Fruit fly (Drosophila melanogaster): ENCODE measurements around the gene CG9213.

CG9213 gene

DNA sequence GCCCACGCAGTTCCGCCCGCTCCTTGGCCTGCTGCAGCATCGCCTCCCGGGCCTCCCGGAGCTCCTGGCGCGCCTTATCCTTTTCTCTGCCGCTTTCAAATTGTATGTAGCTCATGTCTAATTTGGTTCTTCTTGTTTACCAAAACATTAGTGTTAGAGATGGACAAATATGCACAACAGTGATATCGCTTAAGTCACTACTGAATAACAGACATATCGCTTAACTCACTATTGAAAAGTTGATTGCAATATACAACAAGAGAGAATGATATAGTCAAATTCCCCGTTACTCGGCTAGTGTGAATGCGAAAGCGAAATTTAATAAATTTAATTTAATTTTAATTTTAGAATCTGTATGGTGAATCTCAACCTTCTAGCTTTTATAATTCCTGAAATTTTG, at the start of gene CG9213:
CG9213 (minus strand) TSS at position 152 of the 400 bp plus-strand sequence.
- no peak for TF ChIP-seq Mio (GFP tag; optimal IDR thresholded peaks at IDR 0.05)
- TF ChIP-seq woc (GFP tag; optimal IDR thresholded peaks at IDR 0.05): peak; percentile 30
- peak; percentile 41 for TF ChIP-seq Hr83 (GFP tag; optimal IDR thresholded peaks at IDR 0.05; ENCODE audit: poor library complexity, severe bottlenecking)
- TF ChIP-seq jim (GFP tag; optimal IDR thresholded peaks at IDR 0.05): no peak
- TF ChIP-seq Rel (GFP tag; optimal IDR thresholded peaks at IDR 0.05): no peak
- TF ChIP-seq Rel (tag; optimal IDR thresholded peaks at IDR 0.05): peak; percentile 49

DNA sequence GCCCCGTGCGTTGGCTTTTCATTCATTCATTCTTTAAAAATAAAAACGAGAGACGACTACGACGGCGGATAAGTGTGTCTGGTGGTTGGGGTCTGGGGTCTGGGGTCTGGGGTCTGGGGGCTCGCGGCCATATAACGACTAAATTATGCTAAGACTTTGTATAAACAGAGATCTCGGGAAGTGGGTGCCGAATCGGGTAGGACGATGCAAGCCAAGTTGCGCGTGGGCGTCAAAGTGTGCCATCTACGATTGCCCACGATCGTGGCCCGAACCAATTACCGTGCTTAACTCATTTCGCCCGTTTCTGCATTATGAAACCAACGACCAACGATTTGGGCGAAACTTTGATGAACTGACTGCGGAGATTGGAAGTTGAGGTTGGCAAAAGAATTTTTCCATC, 49.5 kb upstream of the CG9213 start:
- TF ChIP-seq pan (optimal IDR thresholded peaks at IDR 0.05) (no peak), Hr78 (GFP tag; optimal IDR thresholded peaks at IDR 0.05) (no peak), Mio (GFP tag; optimal IDR thresholded peaks at IDR 0.05) (no peak), Abd-B (GFP tag; optimal IDR thresholded peaks at IDR 0.05) (no peak), sv (GFP tag; optimal IDR thresholded peaks at IDR 0.05) (no peak), Myc (optimal IDR thresholded peaks at IDR 0.05) (no peak), jim (GFP tag; optimal IDR thresholded peaks at IDR 0.05) (no peak)

DNA sequence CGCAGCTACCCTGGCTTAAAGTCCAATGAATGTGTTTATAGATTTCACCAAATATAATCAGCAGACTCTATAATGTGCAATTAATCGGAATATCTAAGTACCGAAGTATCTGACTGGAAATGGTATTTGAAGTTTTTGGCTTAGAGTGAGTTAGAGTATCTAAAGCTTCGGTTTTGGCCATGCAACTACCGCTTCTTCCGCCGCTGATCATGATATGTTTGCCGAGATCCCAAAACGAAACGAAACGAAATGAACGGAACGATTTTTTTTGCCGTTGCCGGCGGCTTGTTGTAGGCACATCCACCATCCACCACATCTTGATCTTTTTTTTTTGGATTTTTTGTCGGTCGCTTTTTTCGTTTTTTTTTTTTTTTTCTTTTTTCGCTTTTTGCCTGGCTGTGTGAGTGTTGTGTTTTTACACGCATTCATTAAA, 48.7 kb upstream of the CG9213 start:
- TF ChIP-seq Vsx2 (GFP tag; optimal IDR thresholded peaks at IDR 0.05; ENCODE audit: partially characterized antibody): no peak
- TF ChIP-seq GATAd (GFP tag; optimal IDR thresholded peaks at IDR 0.05): no peak
- TF ChIP-seq sv (GFP tag; optimal IDR thresholded peaks at IDR 0.05): peak; percentile 26
- peak; percentile 92 for TF ChIP-seq fru (GFP tag; optimal IDR thresholded peaks at IDR 0.05)
- TF ChIP-seq Rel (GFP tag; optimal IDR thresholded peaks at IDR 0.05): peak; percentile 77
- TF ChIP-seq Rel (tag; optimal IDR thresholded peaks at IDR 0.05): peak; percentile 23
- TF ChIP-seq Hr78 (GFP tag; optimal IDR thresholded peaks at IDR 0.05): no peak
- TF ChIP-seq Hnf4 (GFP tag; optimal IDR thresholded peaks at IDR 0.05): peak; percentile 87
- peak; percentile 87 for TF ChIP-seq h (GFP tag; optimal IDR thresholded peaks at IDR 0.05)
- peak; percentile 82 for TF ChIP-seq OdsH (GFP tag; optimal IDR thresholded peaks at IDR 0.05)
- no peak for TF ChIP-seq Myc (optimal IDR thresholded peaks at IDR 0.05)
- no peak for TF ChIP-seq N (GFP tag; optimal IDR thresholded peaks at IDR 0.05)
- peak; percentile 73 for TF ChIP-seq brk (GFP tag; optimal IDR thresholded peaks at IDR 0.05)
- peak; percentile 87 for TF ChIP-seq HLH106 (tag; optimal IDR thresholded peaks at IDR 0.05)
- peak in 1 of 2 experiments; percentile 94 for TF ChIP-seq foxo (GFP tag; optimal IDR thresholded peaks at IDR 0.05)
- peak; percentile 84 for TF ChIP-seq psq (GFP tag; optimal IDR thresholded peaks at IDR 0.05)
- peak; percentile 87 for TF ChIP-seq ey (GFP tag; optimal IDR thresholded peaks at IDR 0.05)
- peak; percentile 58 for TF ChIP-seq tai (GFP tag; optimal IDR thresholded peaks at IDR 0.05)
- TF ChIP-seq CG9705 (GFP tag; optimal IDR thresholded peaks at IDR 0.05): peak; percentile 72
- TF ChIP-seq Sp1 (GFP tag; optimal IDR thresholded peaks at IDR 0.05): peak; percentile 85
- peak; percentile 76 for TF ChIP-seq dmrt93B (GFP tag; optimal IDR thresholded peaks at IDR 0.05)
- peak; percentile 68 for TF ChIP-seq CG32264 (GFP tag; optimal IDR thresholded peaks at IDR 0.05)
- no peak for TF ChIP-seq Abd-B (GFP tag; optimal IDR thresholded peaks at IDR 0.05)
- TF ChIP-seq sage (GFP tag; optimal IDR thresholded peaks at IDR 0.05): peak; percentile 65
- peak; percentile 69 for TF ChIP-seq CrebA (GFP tag; optimal IDR thresholded peaks at IDR 0.05; ENCODE audit: borderline replicate concordance)
- peak; percentile 50 for TF ChIP-seq Jra (GFP tag; optimal IDR thresholded peaks at IDR 0.05)
- TF ChIP-seq rgr (GFP tag; optimal IDR thresholded peaks at IDR 0.05): peak; percentile 84
- TF ChIP-seq br (GFP tag; optimal IDR thresholded peaks at IDR 0.05): peak; percentile 78
- TF ChIP-seq woc (GFP tag; optimal IDR thresholded peaks at IDR 0.05): peak; percentile 90

DNA sequence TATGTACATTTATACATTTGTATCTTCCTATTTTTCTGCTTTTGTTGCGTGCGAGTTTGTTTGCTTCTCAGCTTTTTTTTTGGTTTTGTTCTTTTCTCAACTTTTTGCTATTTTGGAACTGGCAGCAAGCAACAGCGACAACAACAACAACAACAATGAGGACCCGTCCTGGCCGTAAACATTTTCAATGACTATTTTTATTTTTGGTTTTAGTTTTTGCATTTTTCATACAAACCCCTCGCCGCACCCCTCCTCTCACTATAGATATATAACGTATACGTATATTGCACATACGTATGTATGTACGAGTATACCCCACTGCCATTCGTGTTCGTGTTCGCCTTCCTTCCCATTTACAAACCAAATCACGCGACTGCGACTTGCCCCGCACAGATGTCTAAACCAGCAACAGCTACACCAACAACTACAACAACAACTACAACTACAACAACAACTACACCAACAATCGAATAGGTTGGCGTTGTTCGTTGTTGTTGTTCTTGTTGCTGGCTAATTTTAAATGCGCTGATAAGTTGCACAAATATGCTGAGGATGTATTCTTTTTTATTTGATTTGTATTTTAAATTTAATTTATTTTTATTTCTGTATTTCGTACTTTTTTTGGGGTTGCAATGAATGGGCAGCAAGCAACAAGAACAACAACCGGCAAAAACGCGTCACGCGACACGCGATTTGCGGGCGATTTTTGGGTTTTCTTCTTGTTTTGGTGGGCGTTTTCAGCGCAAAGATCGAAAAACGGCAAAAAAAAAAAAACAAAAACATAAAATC, 46.3 kb upstream of the CG9213 start:
- TF ChIP-seq CG32264 (GFP tag; optimal IDR thresholded peaks at IDR 0.05) (no peak), lola (GFP tag; optimal IDR thresholded peaks at IDR 0.05) (no peak), Dif (GFP tag; optimal IDR thresholded peaks at IDR 0.05; ENCODE audit: partially characterized antibody) (no peak), CrebA (GFP tag; optimal IDR thresholded peaks at IDR 0.05; ENCODE audit: borderline replicate concordance) (no peak), brk (GFP tag; optimal IDR thresholded peaks at IDR 0.05) (no peak), Hr83 (GFP tag; optimal IDR thresholded peaks at IDR 0.05; ENCODE audit: poor library complexity, severe bottlenecking) (no peak), pan (optimal IDR thresholded peaks at IDR 0.05) (no peak), Mio (GFP tag; optimal IDR thresholded peaks at IDR 0.05) (no peak), Sp1 (GFP tag; optimal IDR thresholded peaks at IDR 0.05) (no peak), HLH106 (tag; optimal IDR thresholded peaks at IDR 0.05) (no peak), fru (GFP tag; optimal IDR thresholded peaks at IDR 0.05) (no peak), Jra (GFP tag; optimal IDR thresholded peaks at IDR 0.05) (no peak), dsf (GFP tag; optimal IDR thresholded peaks at IDR 0.05; ENCODE audit: borderline replicate concordance) (no peak), br (GFP tag; optimal IDR thresholded peaks at IDR 0.05) (no peak), usp (GFP tag; optimal IDR thresholded peaks at IDR 0.05) (no peak), psq (GFP tag; optimal IDR thresholded peaks at IDR 0.05) (no peak), Myc (optimal IDR thresholded peaks at IDR 0.05) (no peak), N (GFP tag; optimal IDR thresholded peaks at IDR 0.05) (no peak), foxo (GFP tag; optimal IDR thresholded peaks at IDR 0.05) (no peak)

Measured in whole organism, wandering third instar larva.